Fruit fly (Drosophila melanogaster): ENCODE measurements around the gene m.

The m gene

DNA sequence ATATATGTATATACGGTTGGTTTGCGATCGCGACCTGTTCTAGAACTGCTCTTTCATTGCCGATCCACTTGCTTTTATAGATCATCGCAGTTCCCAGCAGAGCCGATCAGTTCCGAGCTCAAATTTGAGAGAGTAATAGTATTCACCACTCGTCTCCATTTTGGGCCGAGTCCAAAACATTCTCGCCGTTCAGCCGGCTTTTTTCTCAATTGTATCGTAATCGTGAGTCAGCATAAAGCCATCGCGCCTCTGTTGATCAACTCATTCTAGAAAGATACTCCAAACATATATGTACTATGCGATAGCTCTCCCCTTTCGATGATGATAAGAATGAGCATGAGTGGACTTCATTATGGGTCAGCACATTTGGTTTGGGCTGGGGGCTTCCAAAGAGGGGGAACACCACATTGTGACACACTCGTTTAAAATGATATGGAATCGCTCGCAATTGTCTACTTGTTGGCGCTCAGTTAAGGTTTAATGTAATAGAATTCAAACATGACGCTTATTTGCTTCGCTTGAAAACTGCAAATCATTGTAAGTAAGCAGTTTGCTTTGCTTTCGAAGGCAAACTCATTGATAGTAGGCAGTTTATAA lies 10.6 kb downstream of the m start, which contains the start of gene CG9360 (continued):
- TF ChIP-seq kay (GFP tag; optimal IDR thresholded peaks at IDR 0.05): peak; percentile 67
- TF ChIP-seq CG10565 (GFP tag; optimal IDR thresholded peaks at IDR 0.05): no peak
- TF ChIP-seq CG7357 (GFP tag; IDR thresholded peaks at IDR 0.05): no peak
- no peak for TF ChIP-seq Hmr (GFP tag; optimal IDR thresholded peaks at IDR 0.05)
- no peak for TF ChIP-seq CG10321 (GFP tag; IDR thresholded peaks at IDR 0.05)
- TF ChIP-seq CG17328 (GFP tag; IDR thresholded peaks at IDR 0.05): no peak
- TF ChIP-seq CG2712 (tag; optimal IDR thresholded peaks at IDR 0.05): no peak
- no peak for TF ChIP-seq mld (GFP tag; IDR thresholded peaks at IDR 0.05; ENCODE audit: partially characterized antibody)
- TF ChIP-seq CG32532 (GFP tag; IDR thresholded peaks at IDR 0.05): no peak
- no peak for TF ChIP-seq Kr (GFP tag; optimal IDR thresholded peaks at IDR 0.05)
- no peak for TF ChIP-seq Oaz (GFP tag; IDR thresholded peaks at IDR 0.05)
- TF ChIP-seq Trl (optimal IDR thresholded peaks at IDR 0.05): peak in 1 of 2 experiments; percentile 23
- no peak for TF ChIP-seq Trl (GFP tag; optimal IDR thresholded peaks at IDR 0.05)
- no peak for TF ChIP-seq CG6683 (GFP tag; optimal IDR thresholded peaks at IDR 0.05)
- TF ChIP-seq CG6813 (GFP tag; optimal IDR thresholded peaks at IDR 0.05): no peak
- TF ChIP-seq CG6854 (GFP tag; optimal IDR thresholded peaks at IDR 0.05): no peak
- no peak for TF ChIP-seq CkIIα-i1 (GFP tag; IDR thresholded peaks at IDR 0.05)
- TF ChIP-seq CG6689 (GFP tag; IDR thresholded peaks at IDR 0.05): no peak
- TF ChIP-seq lola (GFP tag; optimal IDR thresholded peaks at IDR 0.05): no peak
- TF ChIP-seq CG4404 (GFP tag; IDR thresholded peaks at IDR 0.05): no peak
- no peak for TF ChIP-seq bigmax (GFP tag; optimal IDR thresholded peaks at IDR 0.05)
- TF ChIP-seq az2 (GFP tag; optimal IDR thresholded peaks at IDR 0.05): no peak
- no peak for TF ChIP-seq CG18619 (GFP tag; optimal IDR thresholded peaks at IDR 0.05)
- TF ChIP-seq zf30C (GFP tag; optimal IDR thresholded peaks at IDR 0.05): no peak
- peak; percentile 80; the same call in 2 of the 3 replicates for TF ChIP-seq z (GFP tag; IDR thresholded peaks at IDR 0.05)
- no peak for TF ChIP-seq CG15073 (GFP tag; optimal IDR thresholded peaks at IDR 0.05)
- TF ChIP-seq sim (GFP tag; IDR thresholded peaks at IDR 0.05): no peak
- no peak for TF ChIP-seq fd102C (GFP tag; optimal IDR thresholded peaks at IDR 0.05)
- peak; percentile 64 for TF ChIP-seq sug (tag; optimal IDR thresholded peaks at IDR 0.05)
- no peak for TF ChIP-seq chinmo (GFP tag; IDR thresholded peaks at IDR 0.05; ENCODE audit: partially characterized antibody)
- no peak for TF ChIP-seq shn (GFP tag; optimal IDR thresholded peaks at IDR 0.05)
- no peak for TF ChIP-seq prd (optimal IDR thresholded peaks at IDR 0.05)
- no peak for TF ChIP-seq prd (GFP tag; IDR thresholded peaks at IDR 0.05)
- 0 out of 2 replicates have a peak, but pooled peaks have one; percentile 18 for TF ChIP-seq GATAe (GFP tag; conservative IDR thresholded peaks at IDR 0.05)
- TF ChIP-seq grn (GFP tag; optimal IDR thresholded peaks at IDR 0.05): peak; percentile 90
- TF ChIP-seq CG6791 (GFP tag; IDR thresholded peaks at IDR 0.05; ENCODE audit: partially characterized antibody): no peak
- TF ChIP-seq tap (tag; optimal IDR thresholded peaks at IDR 0.05): no peak
- no peak for TF ChIP-seq Usf (GFP tag; optimal IDR thresholded peaks at IDR 0.05)
- no peak for TF ChIP-seq sqz (GFP tag; optimal IDR thresholded peaks at IDR 0.05)
- TF ChIP-seq CG30431 (GFP tag; optimal IDR thresholded peaks at IDR 0.05): no peak
- no peak for TF ChIP-seq CG12299 (tag; optimal IDR thresholded peaks at IDR 0.05)
- no peak for TF ChIP-seq Dref (GFP tag; IDR thresholded peaks at IDR 0.05)
- no peak for TF ChIP-seq Poxn (GFP tag; IDR thresholded peaks at IDR 0.05)
- TF ChIP-seq Meics (GFP tag; optimal IDR thresholded peaks at IDR 0.05): no peak
- TF ChIP-seq sob (GFP tag; IDR thresholded peaks at IDR 0.05): no peak
- no peak for TF ChIP-seq Hr39 (optimal IDR thresholded peaks at IDR 0.05)
- TF ChIP-seq zfh1 (GFP tag; IDR thresholded peaks at IDR 0.05): no peak
- no peak for TF ChIP-seq NC2α (GFP tag; optimal IDR thresholded peaks at IDR 0.05)
- TF ChIP-seq CG18599 (GFP tag; optimal IDR thresholded peaks at IDR 0.05): no peak
- TF ChIP-seq CG13296 (GFP tag; optimal IDR thresholded peaks at IDR 0.05): no peak
- no peak for TF ChIP-seq vvl (GFP tag; IDR thresholded peaks at IDR 0.05)
- TF ChIP-seq abd-A (tag; optimal IDR thresholded peaks at IDR 0.05): no peak
